Worm (Caenorhabditis elegans) whole organism, late embryonic: ENCODE data around the gene F14H3.15.

Source experiments
- nhr-11 ChIP-seq: fragments of 150-350 bp; optimal IDR thresholded peaks from 2 replicates; lab custom pipeline; 2014; ENCODE audit warnings: missing biosample characterization, missing genetic modification characterization
- sox-4 ChIP-seq: sonication (generic microtip); optimal IDR thresholded peaks from 2 replicates; lab custom pipeline; 2017; ENCODE audit warnings: mild to moderate bottlenecking, missing genetic modification characterization, inconsistent platforms, missing compliant biosample characterization

DNA sequence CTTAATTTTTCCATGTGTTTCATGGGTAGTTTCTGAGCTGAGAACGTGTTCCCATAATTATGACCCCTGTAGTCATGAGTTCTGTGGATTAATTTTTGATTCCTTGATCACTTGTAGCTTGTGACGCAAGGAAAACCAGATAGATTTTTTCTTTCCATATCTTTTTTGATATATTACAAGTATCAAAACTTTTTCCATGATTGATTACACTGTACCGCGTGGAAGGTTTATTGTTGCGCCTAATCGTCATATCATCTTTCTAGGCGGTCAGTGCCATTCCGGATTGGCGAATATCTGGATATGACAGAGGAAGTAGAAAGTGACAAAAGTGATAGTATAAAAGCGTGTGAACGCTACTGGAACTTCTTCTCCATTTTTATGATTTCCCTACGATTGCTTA, 13.5 kb downstream of the F14H3.15 start, which contains the start of gene ZK285.2:
- TF ChIP-seq nhr-11 (no peak), sox-4 (no peak)
